Fruit fly (Drosophila melanogaster): Measurements from ENCODE around the gene CG4820.

DNA sequence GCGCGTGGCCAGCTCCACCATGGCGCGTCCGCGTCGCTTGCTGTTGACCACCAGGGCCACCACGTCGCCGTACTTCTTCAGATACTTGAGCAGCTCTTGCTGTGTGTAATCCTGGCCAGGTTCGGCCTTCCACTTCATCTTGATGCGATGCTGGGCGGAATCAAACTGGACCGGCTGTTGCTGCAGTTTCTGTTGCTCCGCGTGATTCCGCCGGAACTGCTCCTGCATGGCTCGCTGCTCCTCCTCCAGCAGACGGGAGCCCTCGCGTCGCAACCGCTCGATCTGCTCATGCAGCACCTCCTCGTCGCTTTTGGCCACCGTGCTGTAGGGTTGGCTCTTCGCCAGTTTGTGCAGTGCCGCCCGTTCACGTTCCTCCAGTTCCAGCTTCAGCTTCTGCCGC is 14.7 kb downstream of the CG4820 start:
- TF ChIP-seq pan (optimal IDR thresholded peaks at IDR 0.05) (no peak), CG8478 (optimal IDR thresholded peaks at IDR 0.05) (no peak)

Measured in whole organism.